Fruit fly (Drosophila melanogaster): ENCODE results near the gene CG7131.
A peak's percentile ranks its signal among the peaks of the same experiment; 100 is the strongest.

CG7131 gene

dm6 chr3R:18252578-18252977 is 36.0 kb downstream of the CG7131 start, which contains the start of gene CG12320 (continued):
- TF ChIP-seq Deaf1 (tag; optimal IDR thresholded peaks at IDR 0.05), result no peak
- TF ChIP-seq Dp (GFP tag; optimal IDR thresholded peaks at IDR 0.05), result peak; percentile 89
- no peak for TF ChIP-seq CG4404 (GFP tag; IDR thresholded peaks at IDR 0.05)
- no peak for TF ChIP-seq lbe (GFP tag; optimal IDR thresholded peaks at IDR 0.05)

DNA sequence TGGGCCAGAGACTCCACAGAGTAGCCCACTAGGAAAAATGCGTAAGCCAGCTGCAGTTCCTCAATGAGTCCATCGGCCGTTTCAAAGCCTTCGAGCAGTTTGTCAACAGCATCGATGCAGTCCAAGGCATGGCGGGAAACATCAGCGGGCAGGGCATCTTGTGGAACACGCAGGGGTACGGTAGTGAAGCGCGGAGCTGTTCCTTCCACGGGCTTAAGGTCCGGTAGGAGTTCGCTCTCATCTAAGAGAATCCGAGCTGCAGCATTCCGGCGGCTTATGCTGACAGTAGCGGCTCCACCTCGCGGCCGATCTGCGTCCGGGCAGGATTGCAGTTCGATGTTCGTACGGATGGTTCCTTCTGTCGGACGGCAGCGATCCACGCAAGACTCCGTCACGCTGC is 36.7 kb downstream of the CG7131 start:
- no peak for TF ChIP-seq Hr78 (GFP tag; optimal IDR thresholded peaks at IDR 0.05)
- TF ChIP-seq CG7745 (tag; optimal IDR thresholded peaks at IDR 0.05), result no peak
- peak; percentile 31 for TF ChIP-seq Ets65A (GFP tag)
- no peak for TF ChIP-seq Hr39 (optimal IDR thresholded peaks at IDR 0.05)
- no peak for TF ChIP-seq CG18599 (GFP tag; optimal IDR thresholded peaks at IDR 0.05)
- TF ChIP-seq CG6854 (GFP tag; optimal IDR thresholded peaks at IDR 0.05), result no peak
- TF ChIP-seq CG14014 (GFP tag; IDR thresholded peaks at IDR 0.05), result no peak
- peak; percentile 53 for TF ChIP-seq CG8478 (optimal IDR thresholded peaks at IDR 0.05)

DNA sequence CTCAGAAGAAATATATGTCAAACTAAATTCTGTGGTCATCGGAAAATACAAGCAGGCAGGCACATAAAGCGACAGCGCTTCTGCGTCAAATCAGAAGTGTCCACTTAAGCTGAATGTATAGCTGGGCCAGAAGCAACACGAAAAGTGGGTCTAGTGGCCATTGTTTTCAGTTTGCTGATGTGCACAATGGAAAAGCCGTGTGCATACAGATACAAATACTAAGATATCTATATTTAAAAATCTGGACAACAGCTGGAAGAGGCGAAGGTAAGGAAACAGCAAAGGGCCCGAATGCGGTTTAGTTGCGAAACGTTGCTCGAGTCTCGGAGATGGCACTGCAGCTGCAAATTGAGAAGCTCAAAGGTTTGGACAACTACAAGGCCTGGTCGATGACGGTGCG is 37.8 kb downstream of the CG7131 start, which contains the start of gene CG18598:
Gene CG18598, plus strand, starts transcription at position 301 of the 400 bp plus-strand sequence.
- TF ChIP-seq CG14667 (GFP tag; IDR thresholded peaks at IDR 0.05) (no peak), Med (GFP tag) (peak; percentile 60), sens (GFP tag) (peak; percentile 34), Ets65A (GFP tag) (peak; percentile 88)

- TF ChIP-seq Fer3 (tag; optimal IDR thresholded peaks at IDR 0.05), result no peak
- TF ChIP-seq sob (GFP tag; IDR thresholded peaks at IDR 0.05), result 0 out of 2 replicates have a peak, but pooled peaks have one; percentile 30
- 0 out of 4 replicates have a peak, but pooled peaks have one; percentile 62 for TF ChIP-seq chinmo (GFP tag; IDR thresholded peaks at IDR 0.05; ENCODE audit: partially characterized antibody)
- TF ChIP-seq Dll (GFP tag; IDR thresholded peaks at IDR 0.05; ENCODE audit: partially characterized antibody), result no peak
- peak; percentile 89 for TF ChIP-seq cg (GFP tag; optimal IDR thresholded peaks at IDR 0.05)
- TF ChIP-seq bab2 (GFP tag; optimal IDR thresholded peaks at IDR 0.05), result no peak
- no peak for TF ChIP-seq ro (GFP tag; IDR thresholded peaks at IDR 0.05)
- no peak for TF ChIP-seq Rx (GFP tag; IDR thresholded peaks at IDR 0.05)
- no peak for TF ChIP-seq al (GFP tag; IDR thresholded peaks at IDR 0.05)
- no peak for TF ChIP-seq gsb (GFP tag; IDR thresholded peaks at IDR 0.05)
- TF ChIP-seq CG12219 (GFP tag; optimal IDR thresholded peaks at IDR 0.05), result no peak
- TF ChIP-seq CG10543 (GFP tag; optimal IDR thresholded peaks at IDR 0.05), result peak; percentile 30
- peak; percentile 77 for TF ChIP-seq Med (GFP tag)
- no peak for TF ChIP-seq Usf (GFP tag; optimal IDR thresholded peaks at IDR 0.05)
- no peak for TF ChIP-seq prd (optimal IDR thresholded peaks at IDR 0.05)
- no peak for TF ChIP-seq prd (GFP tag; IDR thresholded peaks at IDR 0.05)
- TF ChIP-seq CG3163 (GFP tag; optimal IDR thresholded peaks at IDR 0.05), result peak; percentile 58
- TF ChIP-seq CG2199 (GFP tag; IDR thresholded peaks at IDR 0.05), result peak; percentile 61; the same call in 1 of the 3 replicates
- peak; percentile 13 for TF ChIP-seq sug (tag; optimal IDR thresholded peaks at IDR 0.05)
- TF ChIP-seq Scr (GFP tag; IDR thresholded peaks at IDR 0.05; ENCODE audit: partially characterized antibody), result 0 out of 2 replicates have a peak, but pooled peaks have one; percentile 11
- no peak for TF ChIP-seq Bgb (GFP tag; IDR thresholded peaks at IDR 0.05; ENCODE audit: partially characterized antibody)
- TF ChIP-seq CG32532 (GFP tag; IDR thresholded peaks at IDR 0.05), result peak; percentile 46; the same call in 1 of the 2 replicates
- TF ChIP-seq CG7372 (GFP tag; IDR thresholded peaks at IDR 0.05), result peak; percentile 23; the same call in 1 of the 2 replicates
- TF ChIP-seq NfI (GFP tag; optimal IDR thresholded peaks at IDR 0.05), result no peak
- peak; percentile 40; the same call in 1 of the 3 replicates for TF ChIP-seq ci (GFP tag; IDR thresholded peaks at IDR 0.05)
- TF ChIP-seq HmgZ (tag; optimal IDR thresholded peaks at IDR 0.05), result peak; percentile 1
- peak; percentile 30 to 73 for TF ChIP-seq Trl (optimal IDR thresholded peaks at IDR 0.05)
- no peak for TF ChIP-seq Trl (GFP tag; optimal IDR thresholded peaks at IDR 0.05)
- TF ChIP-seq Pdp1 (GFP tag; optimal IDR thresholded peaks at IDR 0.05), result peak in 1 of 2 experiments; percentile 44
- TF ChIP-seq ham (GFP tag; IDR thresholded peaks at IDR 0.05), result no peak
- TF ChIP-seq ab (GFP tag; optimal IDR thresholded peaks at IDR 0.05), result no peak
- 0 out of 2 replicates have a peak, but pooled peaks have one; percentile 23 for TF ChIP-seq vvl (GFP tag; IDR thresholded peaks at IDR 0.05)
- no peak for TF ChIP-seq CG9727 (GFP tag; optimal IDR thresholded peaks at IDR 0.05)
Measured at dm6 chr3R:18249268-18249667, 39.3 kb downstream of the CG7131 start.

All from whole organism, embryonic.